Worm (Caenorhabditis elegans) whole organism, L1 larva: Measurements from ENCODE around the gene inpp-1.

Experiments
- C16A3.4 ChIP-seq: fragments of 150-350 bp; optimal IDR thresholded peaks from 2 replicates; lab custom pipeline; 2014; ENCODE audit warnings: missing biosample characterization, missing genetic modification characterization
- C34B4.2 ChIP-seq: sonication (generic microtip); optimal IDR thresholded peaks from 2 replicates; lab custom pipeline; 2017; ENCODE audit warnings: mild to moderate bottlenecking, missing genetic modification characterization, missing compliant biosample characterization
- F16B12.6 ChIP-seq: fragments of 150-350 bp; optimal IDR thresholded peaks from 2 replicates; lab custom pipeline; 2014; ENCODE audit warnings: missing biosample characterization, missing genetic modification characterization
- Y116A8C.19 ChIP-seq: sonication (generic microtip); optimal IDR thresholded peaks from 2 replicates; lab custom pipeline; 2016; ENCODE audit warnings: missing compliant biosample characterization, missing genetic modification characterization, borderline replicate concordance
- alr-1 ChIP-seq: fragments of 200-800 bp; sonication (Bioruptor generic); optimal IDR thresholded peaks from 2 replicates; lab custom pipeline; 2018; ENCODE audit warnings: borderline replicate concordance, mild to moderate bottlenecking, missing genetic modification characterization, missing compliant biosample characterization
- aly-2 ChIP-seq: fragments of 150-350 bp; optimal IDR thresholded peaks from 2 replicates; lab custom pipeline; 2014; ENCODE audit warnings: missing biosample characterization, missing genetic modification characterization
- blmp-1 ChIP-seq: fragments of 150-350 bp; optimal IDR thresholded peaks from 2 replicates; lab custom pipeline; 2014; ENCODE audit warnings: missing biosample characterization, missing genetic modification characterization
- ceh-82 ChIP-seq, 3 experiments: fragments of 150-350 bp in 1 of 3; sonication (generic microtip) in 2 of 3; optimal IDR thresholded peaks; 2 replicates each; lab custom pipeline; 2014 to 2017; ENCODE audit warnings: missing biosample characterization in 3 of 3, missing genetic modification characterization in 3 of 3
- ceh-88 ChIP-seq: fragments of 200-800 bp; sonication (Bioruptor generic); IDR thresholded peaks from 2 replicates; pipeline ENCODE4 v1.3.6; 2022; ENCODE audit warnings: missing genetic modification characterization, missing compliant biosample characterization
- ces-1 ChIP-seq: fragments of 150-350 bp; optimal IDR thresholded peaks from 2 replicates; lab custom pipeline; 2014; ENCODE audit warnings: missing biosample characterization, missing genetic modification reagents, missing genetic modification characterization
- dpl-1 ChIP-seq, 3 experiments: fragments of 150-350 bp in 2 of 3; sonication (generic microtip) in 1 of 3; optimal IDR thresholded peaks; 2 replicates each; lab custom pipeline; 2014 to 2017; ENCODE audit warnings: missing biosample characterization in 3 of 3, missing genetic modification characterization in 3 of 3, missing genetic modification reagents in 3 of 3
- dsc-1 ChIP-seq: sonication (generic microtip); optimal IDR thresholded peaks from 2 replicates; lab custom pipeline; 2016; ENCODE audit warnings: mild to moderate bottlenecking, missing genetic modification characterization, missing compliant biosample characterization
- efl-1 ChIP-seq, 4 experiments: fragments of 150-350 bp; optimal IDR thresholded peaks in 3 of 4; peaks in 1 of 4; 1 replicate in 1 of 4; 2 replicates in 3 of 4; lab custom pipeline; 2014; ENCODE audit warnings: missing biosample characterization in 2 of 4, missing genetic modification characterization in 2 of 4, missing genetic modification reagents in 2 of 4
- efl-3 ChIP-seq: fragments of 200-800 bp; sonication (Bioruptor generic); optimal IDR thresholded peaks from 2 replicates; lab custom pipeline; 2018; ENCODE audit warnings: mild to moderate bottlenecking, missing genetic modification characterization, missing compliant biosample characterization
- egl-13 ChIP-seq: sonication (generic microtip); optimal IDR thresholded peaks from 2 replicates; lab custom pipeline; 2016; ENCODE audit warnings: missing genotype, missing genetic modification reagents, missing genetic modification characterization, missing compliant biosample characterization
- egl-27 ChIP-seq, 2 experiments: fragments of 150-350 bp in 1 of 2; sonication (generic microtip); optimal IDR thresholded peaks; 3 replicates each; lab custom pipeline; 2017 to 2018; ENCODE audit warnings: missing biosample characterization in 2 of 2, missing genetic modification characterization in 2 of 2, missing genetic modification reagents in 2 of 2
- elt-2 ChIP-seq: sonication (generic microtip); optimal IDR thresholded peaks from 2 replicates; lab custom pipeline; 2016; ENCODE audit warnings: missing genetic modification characterization, mild to moderate bottlenecking, inconsistent platforms, missing compliant biosample characterization, missing genetic modification reagents
- elt-3 ChIP-seq, 6 experiments: fragments of 150-350 bp in 1 of 6; sonication (generic microtip); optimal IDR thresholded peaks; 2 replicates each; lab custom pipeline; 2017 to 2018; ENCODE audit warnings: missing biosample characterization in 6 of 6, missing genetic modification characterization in 6 of 6, inconsistent platforms in 1 of 6
- ets-5 ChIP-seq: fragments of 200-800 bp; sonication (Bioruptor generic); IDR thresholded peaks from 2 replicates; pipeline ENCODE4 v1.3.6; 2022; ENCODE audit warnings: missing genetic modification characterization, missing compliant biosample characterization
- fkh-10 ChIP-seq: sonication (generic microtip); optimal IDR thresholded peaks from 2 replicates; lab custom pipeline; 2017; ENCODE audit warnings: missing biosample characterization, missing genetic modification reagents, missing genetic modification characterization
- fos-1 ChIP-seq: fragments of 150-350 bp; optimal IDR thresholded peaks from 2 replicates; lab custom pipeline; 2014; ENCODE audit warnings: missing biosample characterization, missing genetic modification characterization
- hlh-17 ChIP-seq: fragments of 200-800 bp; sonication (Bioruptor generic); optimal IDR thresholded peaks from 2 replicates; lab custom pipeline; 2018; ENCODE audit warnings: missing genetic modification characterization, mild to moderate bottlenecking, missing compliant biosample characterization, moderate library complexity, borderline replicate concordance
- irx-1 ChIP-seq: sonication (generic microtip); optimal IDR thresholded peaks from 2 replicates; lab custom pipeline; 2016; ENCODE audit warnings: missing genetic modification characterization, missing compliant biosample characterization
- isw-1 ChIP-seq: fragments of 200-800 bp; sonication (Bioruptor generic); IDR thresholded peaks from 2 replicates; pipeline ENCODE4 v1.3.6; 2022; ENCODE audit warnings: missing genetic modification characterization, missing compliant biosample characterization
- jun-1 ChIP-seq: fragments of 150-350 bp; optimal IDR thresholded peaks from 2 replicates; lab custom pipeline; 2014; ENCODE audit warnings: missing biosample characterization, missing genetic modification reagents, missing genetic modification characterization
- lin-13 ChIP-seq: fragments of 150-350 bp; optimal IDR thresholded peaks from 2 replicates; lab custom pipeline; 2014; ENCODE audit warnings: missing biosample characterization, missing genetic modification reagents, missing genetic modification characterization
- lin-35 ChIP-seq, 2 experiments: fragments of 150-350 bp; optimal IDR thresholded peaks; 2 replicates each; lab custom pipeline; 2014; ENCODE audit warnings: missing biosample characterization in 2 of 2, missing genetic modification characterization in 2 of 2, missing genetic modification reagents in 2 of 2
- lsy-2 ChIP-seq, 2 experiments: fragments of 150-350 bp; optimal IDR thresholded peaks; 2 replicates each; lab custom pipeline; 2014; ENCODE audit warnings: missing biosample characterization in 2 of 2, missing genetic modification characterization in 2 of 2
- mdl-1 ChIP-seq, 2 experiments: fragments of 150-350 bp; optimal IDR thresholded peaks; 2 replicates each; lab custom pipeline; 2014 to 2017; ENCODE audit warnings: missing biosample characterization in 2 of 2, missing genetic modification characterization in 2 of 2, inconsistent platforms in 1 of 2
- mep-1 ChIP-seq: fragments of 150-350 bp; optimal IDR thresholded peaks from 2 replicates; lab custom pipeline; 2014; ENCODE audit warnings: missing biosample characterization, missing genetic modification characterization
- nhr-12 ChIP-seq: sonication (generic microtip); optimal IDR thresholded peaks from 2 replicates; lab custom pipeline; 2017; ENCODE audit warnings: missing biosample characterization, missing genetic modification characterization
- nhr-19 ChIP-seq: fragments of 200-800 bp; sonication (Bioruptor generic); conservative IDR thresholded peaks from 2 replicates; pipeline ENCODE4 v1.3.6; 2022; ENCODE audit warnings: missing genetic modification characterization, missing compliant biosample characterization
- nhr-237 ChIP-seq: fragments of 150-350 bp; optimal IDR thresholded peaks from 2 replicates; lab custom pipeline; 2014; ENCODE audit warnings: missing biosample characterization, missing genetic modification characterization
- nhr-47 ChIP-seq: sonication (generic microtip); optimal IDR thresholded peaks from 2 replicates; lab custom pipeline; 2016; ENCODE audit warnings: mild to moderate bottlenecking, missing genetic modification characterization, moderate library complexity, missing compliant biosample characterization
- nhr-77 ChIP-seq: fragments of 150-350 bp; optimal IDR thresholded peaks from 2 replicates; lab custom pipeline; 2014; ENCODE audit warnings: missing biosample characterization, missing genetic modification characterization
- nhr-85 ChIP-seq: sonication (generic microtip); peaks from one replicate; lab custom pipeline; 2016; ENCODE audit warnings: missing genetic modification characterization, inconsistent platforms, missing compliant biosample characterization
- rnt-1 ChIP-seq: sonication (generic microtip); optimal IDR thresholded peaks from 2 replicates; lab custom pipeline; 2016; ENCODE audit warnings: mild to moderate bottlenecking, missing genetic modification characterization, moderate library complexity, missing compliant biosample characterization
- sox-4 ChIP-seq: sonication (generic microtip); optimal IDR thresholded peaks from 2 replicates; lab custom pipeline; 2016; ENCODE audit warnings: missing genetic modification characterization, missing compliant biosample characterization
- sptf-1 ChIP-seq: fragments of 150-350 bp; optimal IDR thresholded peaks from 2 replicates; lab custom pipeline; 2014; ENCODE audit warnings: missing biosample characterization, missing genetic modification characterization
- sup-37 ChIP-seq: fragments of 200-800 bp; sonication (Bioruptor generic); optimal IDR thresholded peaks from 2 replicates; lab custom pipeline; 2018; ENCODE audit warnings: mild to moderate bottlenecking, missing genetic modification characterization, missing compliant biosample characterization
- swsn-7 ChIP-seq: sonication (generic microtip); optimal IDR thresholded peaks from 2 replicates; lab custom pipeline; 2016; ENCODE audit warnings: missing genetic modification characterization, missing compliant biosample characterization
- tbx-2 ChIP-seq: sonication (generic microtip); optimal IDR thresholded peaks from 2 replicates; lab custom pipeline; 2016; ENCODE audit warnings: missing genetic modification characterization, missing compliant biosample characterization
- tlp-1 ChIP-seq: fragments of 150-350 bp; optimal IDR thresholded peaks from 2 replicates; lab custom pipeline; 2014; ENCODE audit warnings: missing biosample characterization, missing genetic modification characterization
- unc-130 ChIP-seq: fragments of 150-350 bp; optimal IDR thresholded peaks from 2 replicates; lab custom pipeline; 2017; ENCODE audit warnings: missing biosample characterization, missing genetic modification characterization, inconsistent platforms
- unc-30 ChIP-seq: sonication (generic microtip); optimal IDR thresholded peaks from 2 replicates; lab custom pipeline; 2017; ENCODE audit warnings: missing biosample characterization, missing genetic modification characterization
- unc-62 ChIP-seq: fragments of 150-350 bp; optimal IDR thresholded peaks from 2 replicates; lab custom pipeline; 2014; ENCODE audit warnings: missing biosample characterization, missing genetic modification reagents, missing genetic modification characterization
- unc-86 ChIP-seq: sonication (generic microtip); optimal IDR thresholded peaks from 2 replicates; lab custom pipeline; 2016; ENCODE audit warnings: missing genetic modification characterization, missing compliant biosample characterization
- unc-98 ChIP-seq: fragments of 200-800 bp; sonication (Bioruptor generic); IDR thresholded peaks from 2 replicates; pipeline ENCODE4 v1.3.6; 2022; ENCODE audit warnings: missing genetic modification characterization, missing compliant biosample characterization
- vab-15 ChIP-seq: sonication (generic microtip); optimal IDR thresholded peaks from 2 replicates; lab custom pipeline; 2017; ENCODE audit warnings: missing genotype, mild to moderate bottlenecking, missing genetic modification characterization, missing compliant biosample characterization
- xbp-1 ChIP-seq: sonication (generic microtip); optimal IDR thresholded peaks from 2 replicates; lab custom pipeline; 2016; ENCODE audit warnings: missing genetic modification characterization, missing compliant biosample characterization
- zip-4 ChIP-seq: fragments of 200-800 bp; sonication (Bioruptor generic); optimal IDR thresholded peaks from 2 replicates; lab custom pipeline; 2018; ENCODE audit warnings: mild to moderate bottlenecking, missing genetic modification characterization, moderate library complexity, missing compliant biosample characterization

Gene inpp-1

DNA sequence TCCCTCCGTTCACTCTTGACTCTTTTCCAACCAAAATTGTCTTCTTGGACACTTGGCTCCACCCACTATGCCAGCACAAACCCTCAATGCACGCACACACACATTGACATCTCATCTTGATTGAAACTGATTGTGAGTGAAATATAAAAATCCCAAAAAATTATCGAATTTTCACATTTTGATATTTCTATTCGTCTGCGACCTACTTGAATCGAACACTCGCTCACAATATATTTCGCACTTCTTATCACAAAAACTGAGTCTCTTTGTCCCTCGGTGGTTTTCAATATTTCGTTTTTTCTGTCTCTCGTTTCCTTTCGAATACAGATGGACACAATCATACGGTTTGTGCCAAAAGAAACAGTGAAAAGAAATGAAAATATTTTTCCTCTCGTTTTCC lies 46.4 kb upstream of the inpp-1 start:
- TF ChIP-seq aly-2 (tag; lab: Kevin White, UChicago) (no peak), blmp-1 (tag; lab: Kevin White, UChicago) (peak; percentile 12), lin-35 (GFP tag; optimal IDR thresholded peaks at IDR 0.05; lab: Kevin White, UChicago) (peak in 1 of 2 experiments; percentile 24)

DNA sequence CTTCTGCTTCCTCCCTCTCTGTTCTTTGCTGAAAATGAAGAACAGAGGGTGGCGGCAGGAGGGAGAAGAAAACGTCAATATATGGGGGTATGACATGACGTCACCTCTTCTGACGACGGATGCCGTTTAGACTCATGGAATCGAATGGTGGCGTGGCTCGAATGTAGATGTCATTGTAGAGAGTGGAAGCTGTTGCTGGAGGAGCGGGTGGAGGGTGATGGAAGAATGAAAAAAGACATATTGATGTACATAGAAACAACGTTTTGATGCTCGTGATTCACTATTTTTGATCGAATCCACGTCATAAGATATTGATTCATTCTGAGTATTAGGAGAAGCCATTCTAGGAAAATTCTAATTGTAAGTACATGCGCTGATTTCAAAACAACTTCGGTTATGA lies 45.3 kb upstream of the inpp-1 start:
- TF ChIP-seq rnt-1 (tag; lab: Kevin White, UChicago): no peak
- TF ChIP-seq zip-4 (GFP tag; lab: Kevin White, UChicago): no peak
- no peak for TF ChIP-seq F16B12.6 (tag; lab: Kevin White, UChicago)
- no peak for TF ChIP-seq hlh-17 (GFP tag; lab: Kevin White, UChicago)
- peak; percentile 8 for TF ChIP-seq egl-13 (tag; lab: Kevin White, UChicago)
- no peak for TF ChIP-seq alr-1 (tag; lab: Kevin White, UChicago)
- TF ChIP-seq sup-37: no peak
- TF ChIP-seq mdl-1 (tag; optimal IDR thresholded peaks at IDR 0.05; lab: Kevin White, UChicago): no peak
- TF ChIP-seq unc-130 (tag; lab: Kevin White, UChicago): no peak
- no peak for TF ChIP-seq ets-5
- TF ChIP-seq nhr-47 (tag; lab: Kevin White, UChicago): peak; percentile 66
- no peak for TF ChIP-seq blmp-1 (tag; lab: Kevin White, UChicago)
- no peak for TF ChIP-seq sptf-1 (tag; lab: Kevin White, UChicago)
- TF ChIP-seq egl-27 (tag; optimal IDR thresholded peaks at IDR 0.05; lab: Kevin White, UChicago): no peak
- no peak for TF ChIP-seq fkh-10 (GFP tag; lab: Kevin White, UChicago)
- TF ChIP-seq xbp-1 (tag; lab: Kevin White, UChicago): no peak
- peak; percentile 7 for TF ChIP-seq mep-1 (tag; lab: Kevin White, UChicago)
- no peak for TF ChIP-seq sox-4
- TF ChIP-seq efl-1 (optimal IDR thresholded peaks at IDR 0.05; lab: Kevin White, UChicago): no peak
- TF ChIP-seq efl-1 (GFP tag; optimal IDR thresholded peaks at IDR 0.05 in 1 of 2; lab: Kevin White, UChicago): no peak
- TF ChIP-seq C34B4.2 (tag; lab: Kevin White, UChicago): no peak
- peak in 1 of 2 experiments; percentile 17 for TF ChIP-seq lsy-2 (tag; optimal IDR thresholded peaks at IDR 0.05; lab: Kevin White, UChicago)
- TF ChIP-seq nhr-85: no peak
- no peak for TF ChIP-seq ceh-82 (tag; optimal IDR thresholded peaks at IDR 0.05; lab: Kevin White, UChicago)
- no peak for TF ChIP-seq Y116A8C.19 (tag; lab: Kevin White, UChicago)
- TF ChIP-seq jun-1 (tag; lab: Kevin White, UChicago): no peak
- TF ChIP-seq unc-30 (tag; lab: Kevin White, UChicago): no peak
- no peak for TF ChIP-seq nhr-77
- TF ChIP-seq ceh-88 (GFP tag; lab: Robert Waterston, UW): no peak
- TF ChIP-seq nhr-19: no peak
- TF ChIP-seq ces-1: no peak
- TF ChIP-seq nhr-237 (tag; lab: Kevin White, UChicago): no peak
- TF ChIP-seq lin-13 (GFP tag; lab: Kevin White, UChicago): no peak
- TF ChIP-seq dpl-1 (GFP tag; optimal IDR thresholded peaks at IDR 0.05; lab: Kevin White, UChicago): no peak
- no peak for TF ChIP-seq fos-1 (tag; lab: Kevin White, UChicago)
- TF ChIP-seq unc-62: no peak
- peak; percentile 14 for TF ChIP-seq unc-86 (tag; lab: Kevin White, UChicago)
- no peak for TF ChIP-seq tbx-2 (tag; lab: Kevin White, UChicago)
- TF ChIP-seq isw-1 (GFP tag; lab: Robert Waterston, UW): no peak
- no peak for TF ChIP-seq elt-3 (tag; optimal IDR thresholded peaks at IDR 0.05; lab: Kevin White, UChicago)
- TF ChIP-seq dsc-1: peak; percentile 67
- TF ChIP-seq swsn-7 (tag; lab: Kevin White, UChicago): no peak
- no peak for TF ChIP-seq efl-3 (GFP tag; lab: Kevin White, UChicago)
- no peak for TF ChIP-seq tlp-1 (tag; lab: Kevin White, UChicago)
- TF ChIP-seq C16A3.4 (tag; lab: Kevin White, UChicago): no peak
- TF ChIP-seq elt-2 (tag; lab: Kevin White, UChicago): no peak
- TF ChIP-seq unc-98 (GFP tag; lab: Robert Waterston, UW): no peak
- no peak for TF ChIP-seq vab-15
- no peak for TF ChIP-seq irx-1 (tag; lab: Kevin White, UChicago)
- TF ChIP-seq nhr-12 (tag; lab: Kevin White, UChicago): no peak
